Worm (Caenorhabditis elegans) whole organism, mixed stage, embryonic: ENCODE results near the gene T19C3.5.

Experiments used
- M03D4.4 ChIP-seq: sonication (generic microtip); optimal IDR thresholded peaks from 2 replicates; lab custom pipeline; 2017; ENCODE audit warnings: mild to moderate bottlenecking, missing genetic modification characterization, missing compliant biosample characterization
- bed-3 ChIP-seq: fragments of 200-800 bp; sonication (Bioruptor generic); optimal IDR thresholded peaks from 3 replicates; lab custom pipeline; 2018; ENCODE audit warnings: mild to moderate bottlenecking, missing genetic modification characterization, moderate library complexity, missing compliant biosample characterization
- ceh-39 ChIP-seq: fragments of 150-350 bp; optimal IDR thresholded peaks from 2 replicates; lab custom pipeline; 2014; ENCODE audit warnings: missing biosample characterization, missing genetic modification characterization
- ceh-43 ChIP-seq: fragments of 200-800 bp; sonication (Bioruptor generic); optimal IDR thresholded peaks from 2 replicates; lab custom pipeline; 2018; ENCODE audit warnings: mild to moderate bottlenecking, missing genetic modification characterization, moderate library complexity, missing compliant biosample characterization
- ceh-83 ChIP-seq: fragments of 200-800 bp; sonication (Bioruptor generic); optimal IDR thresholded peaks from 2 replicates; lab custom pipeline; 2018; ENCODE audit warnings: mild to moderate bottlenecking, missing genetic modification characterization, missing compliant biosample characterization
- ces-1 ChIP-seq: fragments of 150-350 bp; optimal IDR thresholded peaks from 2 replicates; lab custom pipeline; 2014; ENCODE audit warnings: missing biosample characterization, missing genetic modification reagents, missing genetic modification characterization
- cnd-1 ChIP-seq: fragments of 200-800 bp; sonication (Bioruptor generic); optimal IDR thresholded peaks from 2 replicates; lab custom pipeline; 2018; ENCODE audit warnings: mild to moderate bottlenecking, missing genetic modification characterization, missing compliant biosample characterization
- drap-1 ChIP-seq: fragments of 200-800 bp; sonication (Bioruptor generic); optimal IDR thresholded peaks from 3 replicates; lab custom pipeline; 2018; ENCODE audit warnings: mild to moderate bottlenecking, missing genetic modification characterization, missing compliant biosample characterization
- elt-1 ChIP-seq: sonication (generic microtip); optimal IDR thresholded peaks from 2 replicates; lab custom pipeline; 2017; ENCODE audit warnings: missing genetic modification characterization, mild to moderate bottlenecking, missing compliant biosample characterization, antibody characterized with exemption, moderate library complexity, borderline replicate concordance; ENCODE audit not compliant: insufficient read depth
- elt-3 ChIP-seq: fragments of 150-350 bp; optimal IDR thresholded peaks from 2 replicates; lab custom pipeline; 2014; ENCODE audit warnings: missing biosample characterization, missing genetic modification characterization
- flh-1 ChIP-seq: fragments of 200-800 bp; sonication (Bioruptor generic); optimal IDR thresholded peaks from 2 replicates; lab custom pipeline; 2018; ENCODE audit warnings: mild to moderate bottlenecking, missing genetic modification characterization, moderate library complexity, missing compliant biosample characterization
- ham-2 ChIP-seq: fragments of 200-800 bp; sonication (Bioruptor generic); optimal IDR thresholded peaks from 2 replicates; lab custom pipeline; 2018; ENCODE audit warnings: mild to moderate bottlenecking, missing genetic modification characterization, missing compliant biosample characterization
- hlh-1 ChIP-seq: fragments of 150-350 bp; optimal IDR thresholded peaks from 2 replicates; lab custom pipeline; 2014; ENCODE audit warnings: missing biosample characterization, missing genetic modification reagents, missing genetic modification characterization
- lin-13 ChIP-seq: fragments of 150-350 bp; optimal IDR thresholded peaks from 2 replicates; lab custom pipeline; 2014; ENCODE audit warnings: missing biosample characterization, missing genetic modification characterization
- lsy-2 ChIP-seq: fragments of 150-350 bp; optimal IDR thresholded peaks from 2 replicates; lab custom pipeline; 2014; ENCODE audit warnings: missing biosample characterization, missing genetic modification characterization
- mab-5 ChIP-seq: fragments of 150-350 bp; optimal IDR thresholded peaks from 2 replicates; lab custom pipeline; 2014; ENCODE audit warnings: missing biosample characterization, missing genetic modification characterization
- mep-1 ChIP-seq: fragments of 150-350 bp; optimal IDR thresholded peaks from 2 replicates; lab custom pipeline; 2017; ENCODE audit warnings: missing biosample characterization, missing genetic modification reagents, missing genetic modification characterization, inconsistent platforms
- mls-2 ChIP-seq: sonication (generic microtip); optimal IDR thresholded peaks from 2 replicates; lab custom pipeline; 2016; ENCODE audit warnings: mild to moderate bottlenecking, missing genetic modification characterization, moderate library complexity, missing compliant biosample characterization
- nhr-12 ChIP-seq: fragments of 150-350 bp; optimal IDR thresholded peaks from 2 replicates; lab custom pipeline; 2014; ENCODE audit warnings: missing biosample characterization, missing genetic modification characterization
- nhr-237 ChIP-seq: fragments of 150-350 bp; optimal IDR thresholded peaks from 2 replicates; lab custom pipeline; 2014; ENCODE audit warnings: missing biosample characterization, missing genetic modification characterization
- nhr-28 ChIP-seq: fragments of 150-350 bp; optimal IDR thresholded peaks from 2 replicates; lab custom pipeline; 2014; ENCODE audit warnings: missing biosample characterization, missing genetic modification characterization
- nhr-76 ChIP-seq: sonication (generic microtip); optimal IDR thresholded peaks from 2 replicates; lab custom pipeline; 2017; ENCODE audit warnings: missing biosample characterization, missing genetic modification characterization
- pha-4 ChIP-seq: fragments of 150-350 bp; optimal IDR thresholded peaks from 2 replicates; lab custom pipeline; 2018; ENCODE audit warnings: missing biosample characterization, missing genetic modification reagents, missing genetic modification characterization
- snpc-4 ChIP-seq: fragments of 150-350 bp; optimal IDR thresholded peaks from 2 replicates; lab custom pipeline; 2014; ENCODE audit warnings: missing biosample characterization, missing genetic modification characterization
- tbx-8 ChIP-seq: fragments of 200-800 bp; sonication (Bioruptor generic); optimal IDR thresholded peaks from 2 replicates; lab custom pipeline; 2018; ENCODE audit warnings: mild to moderate bottlenecking, missing genetic modification characterization, moderate library complexity, missing compliant biosample characterization
- unc-120 ChIP-seq: sonication (generic microtip); optimal IDR thresholded peaks from 2 replicates; lab custom pipeline; 2017; ENCODE audit warnings: missing genetic modification characterization, missing compliant biosample characterization; ENCODE audit not compliant: poor library complexity, severe bottlenecking
- unc-39 ChIP-seq: fragments of 150-350 bp; optimal IDR thresholded peaks from 2 replicates; lab custom pipeline; 2014; ENCODE audit warnings: missing biosample characterization, missing genetic modification characterization

T19C3.5 gene

DNA sequence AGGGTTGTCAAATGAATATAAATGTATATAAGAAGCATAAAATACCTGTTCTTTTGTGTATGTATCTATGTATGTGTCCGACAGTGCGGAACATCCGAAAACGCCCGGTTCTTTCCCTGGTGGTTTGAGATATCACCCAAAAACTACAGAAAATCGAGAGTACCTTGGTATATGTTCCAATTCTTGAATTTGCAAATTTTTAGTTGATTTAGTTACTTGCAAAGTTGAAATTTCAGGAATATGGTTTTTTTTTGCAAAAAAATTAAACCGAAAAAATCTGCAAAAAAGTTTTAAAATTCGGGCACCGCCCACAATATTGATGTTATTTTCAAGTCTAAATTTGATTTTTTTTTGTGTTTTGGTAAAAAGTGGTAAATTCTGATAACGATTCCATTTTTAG is 10.3 kb downstream of the T19C3.5 start, which contains the start of gene T19C3.2:
T19C3.2 (minus strand) TSS at position 101 of the 400 bp plus-strand sequence.
- no peak for TF ChIP-seq cnd-1 (tag; lab: Kevin White, UChicago)
- no peak for TF ChIP-seq elt-3
- TF ChIP-seq drap-1 (GFP tag; lab: Kevin White, UChicago), result no peak
- no peak for TF ChIP-seq elt-1
- TF ChIP-seq flh-1 (GFP tag; lab: Kevin White, UChicago), result no peak
- no peak for TF ChIP-seq ceh-43 (GFP tag; lab: Kevin White, UChicago)
- no peak for TF ChIP-seq ceh-39 (tag; lab: Kevin White, UChicago)
- no peak for TF ChIP-seq snpc-4
- no peak for TF ChIP-seq ham-2 (GFP tag; lab: Kevin White, UChicago)
- TF ChIP-seq mls-2 (tag; lab: Kevin White, UChicago), result no peak
- no peak for TF ChIP-seq nhr-28

ce11 chrIII:614447-614846 is 13.3 kb downstream of the T19C3.5 start, which contains the start of gene T19C3.3:
Gene T19C3.3 (minus strand): TSS chrIII:614547.
- no peak for TF ChIP-seq ceh-39 (tag; lab: Kevin White, UChicago)

- TF ChIP-seq ces-1 (GFP tag; lab: Kevin White, UChicago) (peak; percentile 53), ceh-83 (no peak)
- TF ChIP-seq, all 35 proteins: peak for 1
Measured at ce11 chrIII:612759-613158, 15.0 kb downstream of the T19C3.5 start.

- TF ChIP-seq mls-2 (tag; lab: Kevin White, UChicago) (no peak), ces-1 (GFP tag; lab: Kevin White, UChicago) (peak; percentile 96)
Measured at ce11 chrIII:611900-612299, 15.8 kb downstream of the T19C3.5 start.

DNA sequence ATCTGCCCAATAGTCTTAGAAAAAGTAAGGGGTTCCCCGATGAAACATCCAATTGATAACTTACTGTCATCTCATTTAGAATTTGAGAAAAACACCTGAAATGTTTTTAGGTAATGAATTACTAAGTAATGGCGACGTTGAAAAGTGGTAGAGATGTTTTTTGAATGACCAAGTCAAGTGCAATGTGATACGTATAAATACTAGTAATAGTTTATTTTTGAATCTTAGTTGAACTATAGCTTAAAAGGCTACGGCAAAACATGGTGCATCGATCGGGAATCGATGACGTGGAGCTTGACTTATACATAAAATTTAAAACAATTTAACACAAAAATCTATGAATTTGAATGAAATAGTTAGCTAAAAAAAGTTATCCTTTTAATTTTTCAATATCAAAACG is 18.2 kb downstream of the T19C3.5 start, which contains the start of gene best-17:
best-17 (minus strand) TSS at position 101 of the 400 bp plus-strand sequence.
- TF ChIP-seq nhr-28 (no peak), mep-1 (tag; lab: Kevin White, UChicago) (no peak), ham-2 (GFP tag; lab: Kevin White, UChicago) (no peak), nhr-12 (no peak), mls-2 (tag; lab: Kevin White, UChicago) (no peak), ceh-39 (tag; lab: Kevin White, UChicago) (no peak), lin-13 (tag; lab: Kevin White, UChicago) (no peak)

DNA sequence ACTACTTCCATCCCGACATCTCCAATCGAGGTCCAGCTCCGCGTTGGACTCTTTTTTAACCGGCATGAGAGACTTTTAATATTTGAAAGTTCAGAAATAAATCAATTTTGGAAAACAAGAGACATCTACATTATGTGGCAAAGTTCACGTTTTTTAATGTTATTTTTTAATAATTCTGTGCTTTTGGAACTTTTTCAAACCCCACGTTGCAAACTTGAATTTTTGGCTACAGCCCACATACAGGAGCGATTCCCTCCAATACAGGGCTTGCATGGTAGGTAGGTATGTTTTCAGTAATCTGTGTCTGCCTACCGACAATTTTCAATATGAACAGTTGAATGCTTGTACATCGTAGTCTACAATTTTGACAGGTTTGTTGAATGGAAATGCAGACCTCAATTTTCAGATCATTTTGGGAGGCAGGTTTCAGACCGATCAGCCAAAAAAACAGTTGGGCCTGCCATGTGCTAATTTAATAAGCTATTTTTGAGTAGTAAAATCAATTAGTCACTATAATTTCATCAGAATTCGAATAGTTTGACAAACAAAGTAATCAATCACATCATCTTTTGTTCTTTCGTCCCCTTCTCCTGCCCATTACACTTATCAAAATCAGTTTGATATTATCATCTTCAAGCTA is 22.2 kb downstream of the T19C3.5 start, which contains the start of the genes Y55B1AR.4 and ttr-7:
Y55B1AR.4 (minus strand) TSS at position 101 of the 640 bp plus-strand sequence.
ttr-7 (plus strand) TSS at position 590 of the 640 bp plus-strand sequence.
- no peak for TF ChIP-seq hlh-1 (tag; lab: Kevin White, UChicago)
- no peak for TF ChIP-seq pha-4 (tag; lab: Kevin White, UChicago)
- no peak for TF ChIP-seq nhr-12
- no peak for TF ChIP-seq ceh-83
- TF ChIP-seq nhr-76, result no peak
- no peak for TF ChIP-seq unc-39
- TF ChIP-seq drap-1 (GFP tag; lab: Kevin White, UChicago), result no peak
- TF ChIP-seq M03D4.4, result no peak
- no peak for TF ChIP-seq bed-3 (GFP tag; lab: Kevin White, UChicago)

DNA sequence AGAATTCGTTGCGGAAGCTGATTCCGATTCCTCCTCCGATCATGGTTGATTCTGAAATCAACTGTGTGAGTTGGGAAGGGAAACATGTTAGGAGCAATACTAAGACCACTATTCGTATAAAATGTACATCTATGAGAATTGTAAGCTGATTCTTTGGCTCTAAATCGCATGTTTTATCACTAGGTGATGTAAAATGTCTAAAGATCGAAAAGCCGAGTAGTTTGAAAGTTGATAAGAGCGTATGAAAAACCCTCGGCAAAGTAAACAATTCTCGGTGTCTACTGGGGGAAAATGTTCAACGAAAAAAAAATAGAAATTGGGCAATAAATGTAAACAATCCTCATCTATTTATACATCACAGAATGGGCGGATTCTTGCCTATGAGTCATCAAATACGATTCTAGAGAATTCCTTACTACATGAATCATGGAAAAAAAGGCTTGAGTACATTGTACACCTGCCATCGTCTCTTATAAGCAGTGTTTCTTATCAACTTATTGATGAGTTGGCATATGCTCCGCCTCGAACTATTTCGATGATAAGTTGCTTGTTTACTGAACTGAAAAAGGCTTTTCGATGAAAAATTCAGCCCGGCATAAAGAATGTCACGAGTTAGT is 27.3 kb downstream of the T19C3.5 start, which contains the start of gene lec-6:
lec-6 (minus strand) TSS at position 51 of the 617 bp plus-strand sequence.
- TF ChIP-seq snpc-4 (no peak), unc-120 (tag; lab: Kevin White, UChicago) (no peak), lin-13 (tag; lab: Kevin White, UChicago) (no peak), unc-39 (no peak), hlh-1 (tag; lab: Kevin White, UChicago) (no peak), cnd-1 (tag; lab: Kevin White, UChicago) (no peak), tbx-8 (GFP tag; lab: Kevin White, UChicago) (no peak), mab-5 (tag; lab: Kevin White, UChicago) (no peak), nhr-12 (no peak), lsy-2 (no peak), ceh-83 (no peak), ham-2 (GFP tag; lab: Kevin White, UChicago) (no peak), nhr-237 (tag; lab: Kevin White, UChicago) (no peak)
